Fruit fly (Drosophila melanogaster): ENCODE results near the gene fwd.

dm6 chr3L:341052-341852 is 21.6 kb upstream of the fwd start:
- TF ChIP-seq CG5204 (GFP tag; optimal IDR thresholded peaks at IDR 0.05), result no peak
- TF ChIP-seq ovo (GFP tag; optimal IDR thresholded peaks at IDR 0.05), result no peak
- TF ChIP-seq CG33017 (tag; optimal IDR thresholded peaks at IDR 0.05), result no peak
- no peak for TF ChIP-seq Crg-1 (GFP tag; optimal IDR thresholded peaks at IDR 0.05)
- no peak for TF ChIP-seq Hr96 (GFP tag; optimal IDR thresholded peaks at IDR 0.05)
- no peak for TF ChIP-seq CG7101 (tag; optimal IDR thresholded peaks at IDR 0.05)
- peak; percentile 26 for TF ChIP-seq cic (GFP tag; optimal IDR thresholded peaks at IDR 0.05)
- peak; percentile 25 for TF ChIP-seq bab1 (GFP tag; optimal IDR thresholded peaks at IDR 0.05)
- no peak for TF ChIP-seq CG14711 (tag; optimal IDR thresholded peaks at IDR 0.05)
- TF ChIP-seq Mnt (GFP tag; optimal IDR thresholded peaks at IDR 0.05), result peak; percentile 0
- no peak for TF ChIP-seq CG11617 (GFP tag; optimal IDR thresholded peaks at IDR 0.05)
- no peak for TF ChIP-seq CG12768 (GFP tag; optimal IDR thresholded peaks at IDR 0.05)

Data from whole organism, adult.